Fruit fly (Drosophila melanogaster) whole organism, prepupa: ENCODE data around the gene SIDL.

Experiments used
- CG10631 ChIP-seq: fragments of 200-800 bp; sonication (Bioruptor generic); optimal IDR thresholded peaks from 2 replicates; lab custom pipeline; 2016; ENCODE audit warnings: missing biosample characterization, missing genetic modification characterization
- CG16779 ChIP-seq: fragments of 200-800 bp; sonication (Bioruptor generic); optimal IDR thresholded peaks from 3 replicates; lab custom pipeline; 2017; ENCODE audit warnings: missing biosample characterization, mild to moderate bottlenecking, missing genetic modification characterization
- CG6792 ChIP-seq: fragments of 200-800 bp; sonication (Bioruptor generic); optimal IDR thresholded peaks from 3 replicates; lab custom pipeline; 2016; ENCODE audit warnings: missing biosample characterization, missing genetic modification characterization
- CG7368 ChIP-seq: fragments of 200-800 bp; sonication (Bioruptor generic); optimal IDR thresholded peaks from 3 replicates; lab custom pipeline; 2016; ENCODE audit warnings: missing biosample characterization, missing genetic modification characterization
- CG8319 ChIP-seq: fragments of 200-800 bp; sonication (Bioruptor generic); optimal IDR thresholded peaks from 3 replicates; lab custom pipeline; 2016; ENCODE audit warnings: missing biosample characterization, missing genetic modification characterization
- CG8632 ChIP-seq: fragments of 200-800 bp; sonication (Bioruptor generic); optimal IDR thresholded peaks from 3 replicates; lab custom pipeline; 2016; ENCODE audit warnings: missing biosample characterization, missing genetic modification characterization
- Hr38 ChIP-seq: sonication (Bioruptor generic); optimal IDR thresholded peaks from 2 replicates; lab custom pipeline; 2016; ENCODE audit warnings: missing biosample characterization, missing genetic modification characterization
- Hr39 ChIP-seq: fragments of 200-800 bp; sonication (Bioruptor generic); optimal IDR thresholded peaks from 2 replicates; lab custom pipeline; 2016; ENCODE audit warnings: missing biosample characterization, missing genetic modification characterization
- OdsH ChIP-seq: fragments of 200-800 bp; sonication (Bioruptor generic); optimal IDR thresholded peaks from 3 replicates; lab custom pipeline; 2016; ENCODE audit warnings: missing biosample characterization, missing genetic modification characterization
- Sox15 ChIP-seq: fragments of 200-800 bp; sonication (Bioruptor generic); optimal IDR thresholded peaks from 3 replicates; lab custom pipeline; 2016; ENCODE audit warnings: missing biosample characterization, missing genetic modification characterization
- dsx ChIP-seq: fragments of 200-800 bp; optimal IDR thresholded peaks from 3 replicates; lab custom pipeline; 2019; ENCODE audit warnings: missing biosample characterization, mild to moderate bottlenecking, missing genetic modification characterization, moderate library complexity; ENCODE audit not compliant: poor library complexity, severe bottlenecking
- esn ChIP-seq: fragments of 200-800 bp; sonication (Bioruptor generic); optimal IDR thresholded peaks from 2 replicates; lab custom pipeline; 2016; ENCODE audit warnings: missing biosample characterization, mild to moderate bottlenecking, missing genetic modification characterization, moderate library complexity
- fd85E ChIP-seq: fragments of 200-800 bp; sonication (Bioruptor generic); optimal IDR thresholded peaks from 3 replicates; lab custom pipeline; 2016; ENCODE audit warnings: missing biosample characterization, missing genetic modification characterization

DNA sequence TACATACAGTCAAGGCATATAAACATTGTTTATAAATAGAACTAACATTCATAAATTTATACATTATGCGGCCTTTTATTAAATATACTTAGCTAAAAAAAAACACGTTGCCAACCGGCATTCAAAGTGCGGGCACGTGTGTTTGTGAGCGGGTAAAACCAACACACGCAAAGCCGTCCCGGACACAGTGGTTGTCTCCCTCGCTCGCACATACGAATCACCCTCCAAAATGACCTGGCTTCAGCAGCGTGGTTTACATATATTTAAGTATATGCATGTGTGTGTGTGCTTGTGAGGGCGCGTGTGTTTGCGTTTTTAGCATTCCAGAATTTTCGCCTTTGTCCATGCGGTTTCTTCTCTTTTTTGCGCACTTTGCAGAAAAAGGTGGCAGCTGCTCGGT, 24.8 kb upstream of the SIDL start:
- TF ChIP-seq CG7368 (GFP tag; lab: Kevin White, UChicago) (no peak), Hr38 (GFP tag; lab: Kevin White, UChicago) (no peak), dsx (GFP tag; lab: Kevin White, UChicago) (no peak), CG10631 (no peak), CG8319 (GFP tag; lab: Kevin White, UChicago) (no peak), Sox15 (GFP tag; lab: Kevin White, UChicago) (no peak), fd85E (GFP tag; lab: Kevin White, UChicago) (no peak), CG16779 (peak; percentile 4), CG6792 (GFP tag; lab: Kevin White, UChicago) (no peak), Hr39 (GFP tag; lab: Kevin White, UChicago) (no peak), OdsH (no peak), CG8632 (no peak), esn (GFP tag; lab: Kevin White, UChicago) (peak; percentile 38)
